Worm (Caenorhabditis elegans): ENCODE data around the gene mpst-2.

ce11 chrV:14909331-14909835 lies 16.1 kb upstream of the mpst-2 start, which contains the start of gene H12D21.9:
- no peak for TF ChIP-seq lin-39 (tag; optimal IDR thresholded peaks at IDR 0.05)
- no peak for TF ChIP-seq jun-1 (tag; optimal IDR thresholded peaks at IDR 0.05)
